Worm (Caenorhabditis elegans) whole organism, mixed stage, embryonic: ENCODE results near the gene txt-10.

Experiments used
- M03D4.4 ChIP-seq: sonication (generic microtip); optimal IDR thresholded peaks from 2 replicates; lab custom pipeline; 2017; ENCODE audit warnings: mild to moderate bottlenecking, missing genetic modification characterization, missing compliant biosample characterization
- bed-3 ChIP-seq: fragments of 200-800 bp; sonication (Bioruptor generic); optimal IDR thresholded peaks from 3 replicates; lab custom pipeline; 2018; ENCODE audit warnings: mild to moderate bottlenecking, missing genetic modification characterization, moderate library complexity, missing compliant biosample characterization
- blmp-1 ChIP-seq: fragments of 150-350 bp; optimal IDR thresholded peaks from 2 replicates; lab custom pipeline; 2014; ENCODE audit warnings: missing biosample characterization, missing genetic modification characterization
- ceh-39 ChIP-seq: fragments of 150-350 bp; optimal IDR thresholded peaks from 2 replicates; lab custom pipeline; 2014; ENCODE audit warnings: missing biosample characterization, missing genetic modification characterization
- ceh-43 ChIP-seq: fragments of 200-800 bp; sonication (Bioruptor generic); optimal IDR thresholded peaks from 2 replicates; lab custom pipeline; 2018; ENCODE audit warnings: mild to moderate bottlenecking, missing genetic modification characterization, moderate library complexity, missing compliant biosample characterization
- ceh-83 ChIP-seq: fragments of 200-800 bp; sonication (Bioruptor generic); optimal IDR thresholded peaks from 2 replicates; lab custom pipeline; 2018; ENCODE audit warnings: mild to moderate bottlenecking, missing genetic modification characterization, missing compliant biosample characterization
- ces-1 ChIP-seq: fragments of 150-350 bp; optimal IDR thresholded peaks from 2 replicates; lab custom pipeline; 2014; ENCODE audit warnings: missing biosample characterization, missing genetic modification reagents, missing genetic modification characterization
- cnd-1 ChIP-seq: fragments of 200-800 bp; sonication (Bioruptor generic); optimal IDR thresholded peaks from 2 replicates; lab custom pipeline; 2018; ENCODE audit warnings: mild to moderate bottlenecking, missing genetic modification characterization, missing compliant biosample characterization
- drap-1 ChIP-seq: fragments of 200-800 bp; sonication (Bioruptor generic); optimal IDR thresholded peaks from 3 replicates; lab custom pipeline; 2018; ENCODE audit warnings: mild to moderate bottlenecking, missing genetic modification characterization, missing compliant biosample characterization
- elt-1 ChIP-seq: sonication (generic microtip); optimal IDR thresholded peaks from 2 replicates; lab custom pipeline; 2017; ENCODE audit warnings: missing genetic modification characterization, mild to moderate bottlenecking, missing compliant biosample characterization, antibody characterized with exemption, moderate library complexity, borderline replicate concordance; ENCODE audit not compliant: insufficient read depth
- elt-3 ChIP-seq: fragments of 150-350 bp; optimal IDR thresholded peaks from 2 replicates; lab custom pipeline; 2014; ENCODE audit warnings: missing biosample characterization, missing genetic modification characterization
- flh-1 ChIP-seq: fragments of 200-800 bp; sonication (Bioruptor generic); optimal IDR thresholded peaks from 2 replicates; lab custom pipeline; 2018; ENCODE audit warnings: mild to moderate bottlenecking, missing genetic modification characterization, moderate library complexity, missing compliant biosample characterization
- ham-2 ChIP-seq: fragments of 200-800 bp; sonication (Bioruptor generic); optimal IDR thresholded peaks from 2 replicates; lab custom pipeline; 2018; ENCODE audit warnings: mild to moderate bottlenecking, missing genetic modification characterization, missing compliant biosample characterization
- hlh-1 ChIP-seq: fragments of 150-350 bp; optimal IDR thresholded peaks from 2 replicates; lab custom pipeline; 2014; ENCODE audit warnings: missing biosample characterization, missing genetic modification reagents, missing genetic modification characterization
- lin-13 ChIP-seq: fragments of 150-350 bp; optimal IDR thresholded peaks from 2 replicates; lab custom pipeline; 2014; ENCODE audit warnings: missing biosample characterization, missing genetic modification characterization
- lin-32 ChIP-seq: fragments of 200-800 bp; sonication (Bioruptor generic); optimal IDR thresholded peaks from 2 replicates; lab custom pipeline; 2018; ENCODE audit warnings: mild to moderate bottlenecking, missing genetic modification characterization, missing compliant biosample characterization
- lsy-2 ChIP-seq: fragments of 150-350 bp; optimal IDR thresholded peaks from 2 replicates; lab custom pipeline; 2014; ENCODE audit warnings: missing biosample characterization, missing genetic modification characterization
- mab-5 ChIP-seq: fragments of 150-350 bp; optimal IDR thresholded peaks from 2 replicates; lab custom pipeline; 2014; ENCODE audit warnings: missing biosample characterization, missing genetic modification characterization
- mep-1 ChIP-seq: fragments of 150-350 bp; optimal IDR thresholded peaks from 2 replicates; lab custom pipeline; 2017; ENCODE audit warnings: missing biosample characterization, missing genetic modification reagents, missing genetic modification characterization, inconsistent platforms
- mls-2 ChIP-seq: sonication (generic microtip); optimal IDR thresholded peaks from 2 replicates; lab custom pipeline; 2016; ENCODE audit warnings: mild to moderate bottlenecking, missing genetic modification characterization, moderate library complexity, missing compliant biosample characterization
- nhr-12 ChIP-seq: fragments of 150-350 bp; optimal IDR thresholded peaks from 2 replicates; lab custom pipeline; 2014; ENCODE audit warnings: missing biosample characterization, missing genetic modification characterization
- nhr-2 ChIP-seq: fragments of 150-350 bp; optimal IDR thresholded peaks from 2 replicates; lab custom pipeline; 2014; ENCODE audit warnings: missing biosample characterization, missing genetic modification characterization
- nhr-237 ChIP-seq: fragments of 150-350 bp; optimal IDR thresholded peaks from 2 replicates; lab custom pipeline; 2014; ENCODE audit warnings: missing biosample characterization, missing genetic modification characterization
- nhr-28 ChIP-seq: fragments of 150-350 bp; optimal IDR thresholded peaks from 2 replicates; lab custom pipeline; 2014; ENCODE audit warnings: missing biosample characterization, missing genetic modification characterization
- nhr-76 ChIP-seq: sonication (generic microtip); optimal IDR thresholded peaks from 2 replicates; lab custom pipeline; 2017; ENCODE audit warnings: missing biosample characterization, missing genetic modification characterization
- pha-4 ChIP-seq: fragments of 150-350 bp; optimal IDR thresholded peaks from 2 replicates; lab custom pipeline; 2018; ENCODE audit warnings: missing biosample characterization, missing genetic modification reagents, missing genetic modification characterization
- sem-2 ChIP-seq: fragments of 200-800 bp; sonication (Bioruptor generic); optimal IDR thresholded peaks from 2 replicates; lab custom pipeline; 2018; ENCODE audit warnings: mild to moderate bottlenecking, missing genetic modification characterization, missing compliant biosample characterization
- snpc-4 ChIP-seq: fragments of 150-350 bp; optimal IDR thresholded peaks from 2 replicates; lab custom pipeline; 2014; ENCODE audit warnings: missing biosample characterization, missing genetic modification characterization
- sptf-1 ChIP-seq: sonication (generic microtip); optimal IDR thresholded peaks from 2 replicates; lab custom pipeline; 2017; ENCODE audit warnings: mild to moderate bottlenecking, missing genetic modification characterization, moderate library complexity, missing compliant biosample characterization
- tbx-8 ChIP-seq: fragments of 200-800 bp; sonication (Bioruptor generic); optimal IDR thresholded peaks from 2 replicates; lab custom pipeline; 2018; ENCODE audit warnings: mild to moderate bottlenecking, missing genetic modification characterization, moderate library complexity, missing compliant biosample characterization
- unc-120 ChIP-seq: sonication (generic microtip); optimal IDR thresholded peaks from 2 replicates; lab custom pipeline; 2017; ENCODE audit warnings: missing genetic modification characterization, missing compliant biosample characterization; ENCODE audit not compliant: poor library complexity, severe bottlenecking
- unc-39 ChIP-seq: fragments of 150-350 bp; optimal IDR thresholded peaks from 2 replicates; lab custom pipeline; 2014; ENCODE audit warnings: missing biosample characterization, missing genetic modification characterization
- unc-62 ChIP-seq: fragments of 150-350 bp; optimal IDR thresholded peaks from 2 replicates; lab custom pipeline; 2014; ENCODE audit warnings: missing biosample characterization, missing genetic modification reagents, missing genetic modification characterization
- zip-8 ChIP-seq: fragments of 150-350 bp; optimal IDR thresholded peaks from 2 replicates; lab custom pipeline; 2014; ENCODE audit warnings: missing biosample characterization, missing genetic modification characterization
- ztf-11 ChIP-seq: fragments of 150-350 bp; optimal IDR thresholded peaks from 2 replicates; lab custom pipeline; 2014; ENCODE audit warnings: missing biosample characterization, missing genetic modification characterization

Gene txt-10

ce11 chrV:10532725-10533124 is at the start of gene txt-10:
Gene txt-10 (minus strand): TSS chrV:10532825.
- TF ChIP-seq ceh-43 (GFP tag; lab: Kevin White, UChicago): no peak
- no peak for TF ChIP-seq snpc-4 (tag; lab: Kevin White, UChicago)
- no peak for TF ChIP-seq zip-8 (tag; lab: Kevin White, UChicago)
- TF ChIP-seq mls-2 (tag; lab: Kevin White, UChicago): no peak
- TF ChIP-seq sem-2: no peak
- no peak for TF ChIP-seq ceh-39
- no peak for TF ChIP-seq elt-3
- no peak for TF ChIP-seq unc-62 (GFP tag; lab: Kevin White, UChicago)
- no peak for TF ChIP-seq nhr-12 (tag; lab: Kevin White, UChicago)
- no peak for TF ChIP-seq flh-1
- no peak for TF ChIP-seq nhr-76 (tag; lab: Kevin White, UChicago)
- no peak for TF ChIP-seq unc-120 (tag; lab: Kevin White, UChicago)
- TF ChIP-seq nhr-237 (tag; lab: Kevin White, UChicago): no peak

ce11 chrV:10581837-10582300 is 49.2 kb upstream of the txt-10 start, which contains the start of gene T21C9.6:
Gene T21C9.6 (plus strand): TSS chrV:10581887.
- TF ChIP-seq M03D4.4 (tag; lab: Kevin White, UChicago) (no peak), flh-1 (no peak), elt-3 (no peak), bed-3 (no peak), tbx-8 (no peak)

ce11 chrV:10580638-10581037 is 48.0 kb upstream of the txt-10 start:
- TF ChIP-seq nhr-76 (tag; lab: Kevin White, UChicago) (no peak), nhr-2 (tag; lab: Kevin White, UChicago) (no peak), flh-1 (no peak)

ce11 chrV:10578938-10579337 is 46.3 kb upstream of the txt-10 start, which contains the start of the genes erh-1 and lpd-9:
Gene erh-1 (minus strand): TSS chrV:10579141.
Gene lpd-9 (plus strand): TSS chrV:10579305.
- TF ChIP-seq flh-1 (no peak), mab-5 (tag; lab: Kevin White, UChicago) (no peak), zip-8 (tag; lab: Kevin White, UChicago) (no peak), ceh-39 (no peak), elt-3 (no peak), snpc-4 (tag; lab: Kevin White, UChicago) (no peak), ceh-83 (GFP tag; lab: Kevin White, UChicago) (no peak), nhr-237 (tag; lab: Kevin White, UChicago) (no peak), nhr-2 (tag; lab: Kevin White, UChicago) (no peak), mls-2 (tag; lab: Kevin White, UChicago) (no peak), blmp-1 (no peak), unc-120 (tag; lab: Kevin White, UChicago) (no peak), hlh-1 (tag; lab: Kevin White, UChicago) (no peak), mep-1 (tag; lab: Kevin White, UChicago) (peak; percentile 73), nhr-28 (tag; lab: Kevin White, UChicago) (no peak), unc-62 (GFP tag; lab: Kevin White, UChicago) (no peak), M03D4.4 (tag; lab: Kevin White, UChicago) (no peak), pha-4 (tag; lab: Kevin White, UChicago) (peak; percentile 79), tbx-8 (no peak), elt-1 (tag; lab: Kevin White, UChicago) (no peak), lsy-2 (tag; lab: Kevin White, UChicago) (peak; percentile 66), nhr-12 (tag; lab: Kevin White, UChicago) (no peak), ham-2 (GFP tag; lab: Kevin White, UChicago) (no peak), sptf-1 (tag; lab: Kevin White, UChicago) (no peak), drap-1 (no peak), nhr-76 (tag; lab: Kevin White, UChicago) (no peak), lin-13 (tag; lab: Kevin White, UChicago) (peak; percentile 46), unc-39 (tag; lab: Kevin White, UChicago) (no peak), ceh-43 (GFP tag; lab: Kevin White, UChicago) (no peak), bed-3 (no peak), ces-1 (GFP tag; lab: Kevin White, UChicago) (peak; percentile 22), ztf-11 (tag; lab: Kevin White, UChicago) (no peak), cnd-1 (tag; lab: Kevin White, UChicago) (peak; percentile 23), lin-32 (GFP tag; lab: Kevin White, UChicago) (no peak), sem-2 (no peak)
